Worm (Caenorhabditis elegans) whole organism, early embryonic: ENCODE data around the gene gnrr-3.

Experiments used
- B0310.2 ChIP-seq: sonication (generic microtip); optimal IDR thresholded peaks from 2 replicates; lab custom pipeline; 2016; ENCODE audit warnings: mild to moderate bottlenecking, missing genetic modification characterization, missing compliant biosample characterization
- F13C5.2 ChIP-seq: sonication (generic microtip); optimal IDR thresholded peaks from 2 replicates; lab custom pipeline; 2017; ENCODE audit warnings: mild to moderate bottlenecking, missing genetic modification characterization, inconsistent platforms, missing compliant biosample characterization
- aly-1 ChIP-seq: sonication (generic microtip); optimal IDR thresholded peaks from 2 replicates; lab custom pipeline; 2016; ENCODE audit warnings: missing genetic modification characterization, missing compliant biosample characterization
- ama-1 ChIP-seq: fragments of 150-350 bp; optimal IDR thresholded peaks from 2 replicates; lab custom pipeline; 2014
- ceh-13 ChIP-seq: fragments of 200-800 bp; sonication (Bioruptor generic); optimal IDR thresholded peaks from 2 replicates; lab custom pipeline; 2018; ENCODE audit warnings: mild to moderate bottlenecking, missing genetic modification characterization, missing compliant biosample characterization
- ceh-36 ChIP-seq: sonication (generic microtip); optimal IDR thresholded peaks from 2 replicates; lab custom pipeline; 2016; ENCODE audit warnings: missing genetic modification characterization, inconsistent platforms, missing compliant biosample characterization
- ets-7 ChIP-seq: sonication (generic microtip); optimal IDR thresholded peaks from 2 replicates; lab custom pipeline; 2016; ENCODE audit warnings: missing genotype, missing genetic modification characterization, missing compliant biosample characterization
- flt-1 ChIP-seq: fragments of 200-800 bp; sonication (Bioruptor generic); IDR thresholded peaks from 2 replicates; pipeline ENCODE4 v1.3.6; 2022; ENCODE audit warnings: missing genetic modification characterization, missing compliant biosample characterization
- hmbx-1 ChIP-seq: sonication (generic microtip); optimal IDR thresholded peaks from 2 replicates; lab custom pipeline; 2016; ENCODE audit warnings: mild to moderate bottlenecking, missing genetic modification characterization, missing compliant biosample characterization
- hmg-4 ChIP-seq: fragments of 200-800 bp; sonication (Bioruptor generic); optimal IDR thresholded peaks from 2 replicates; lab custom pipeline; 2018; ENCODE audit warnings: mild to moderate bottlenecking, missing genetic modification characterization, missing compliant biosample characterization
- hnd-1 ChIP-seq: sonication (generic microtip); optimal IDR thresholded peaks from 2 replicates; lab custom pipeline; 2016; ENCODE audit warnings: missing genetic modification characterization, missing compliant biosample characterization
- pes-1 ChIP-seq: fragments of 200-800 bp; sonication (Bioruptor generic); IDR thresholded peaks from 2 replicates; pipeline ENCODE4 v1.3.6; 2022; ENCODE audit warnings: missing genetic modification reagents, missing genetic modification characterization, missing compliant biosample characterization
- scrt-1 ChIP-seq: fragments of 200-800 bp; sonication (Bioruptor generic); IDR thresholded peaks from 2 replicates; pipeline ENCODE4 v1.3.6; 2022; ENCODE audit warnings: missing genetic modification characterization, missing compliant biosample characterization
- sea-1 ChIP-seq: fragments of 200-800 bp; sonication (Bioruptor generic); conservative IDR thresholded peaks from 2 replicates; pipeline ENCODE4 v1.3.6; 2022; ENCODE audit warnings: missing genetic modification characterization, missing compliant biosample characterization
- tbx-11 ChIP-seq: fragments of 200-800 bp; sonication (Bioruptor generic); IDR thresholded peaks from 2 replicates; pipeline ENCODE4 v1.3.6; 2022; ENCODE audit warnings: missing genetic modification characterization, missing compliant biosample characterization
- tbx-37 ChIP-seq: fragments of 200-800 bp; sonication (Bioruptor generic); conservative IDR thresholded peaks from 2 replicates; pipeline ENCODE4 v1.3.6; 2022; ENCODE audit warnings: missing genetic modification reagents, missing genetic modification characterization, missing compliant biosample characterization
- tra-4 ChIP-seq: sonication (generic microtip); optimal IDR thresholded peaks from 2 replicates; lab custom pipeline; 2017; ENCODE audit warnings: missing genetic modification characterization, missing compliant biosample characterization

Gene gnrr-3

ce11 chrX:10049160-10049559 is at the start of gene gnrr-3:
Gene gnrr-3 (plus strand): TSS chrX:10049460.
- TF ChIP-seq hmg-4 (GFP tag; lab: Kevin White, UChicago) (no peak), sea-1 (GFP tag; lab: Robert Waterston, UW) (no peak), hnd-1 (tag; lab: Kevin White, UChicago) (no peak), flt-1 (GFP tag; lab: Robert Waterston, UW) (no peak), B0310.2 (tag; lab: Kevin White, UChicago) (no peak), pes-1 (no peak), aly-1 (tag; lab: Kevin White, UChicago) (no peak), scrt-1 (GFP tag; lab: Robert Waterston, UW) (no peak), ama-1 (lab: Kevin White, UChicago) (no peak), F13C5.2 (no peak)

DNA sequence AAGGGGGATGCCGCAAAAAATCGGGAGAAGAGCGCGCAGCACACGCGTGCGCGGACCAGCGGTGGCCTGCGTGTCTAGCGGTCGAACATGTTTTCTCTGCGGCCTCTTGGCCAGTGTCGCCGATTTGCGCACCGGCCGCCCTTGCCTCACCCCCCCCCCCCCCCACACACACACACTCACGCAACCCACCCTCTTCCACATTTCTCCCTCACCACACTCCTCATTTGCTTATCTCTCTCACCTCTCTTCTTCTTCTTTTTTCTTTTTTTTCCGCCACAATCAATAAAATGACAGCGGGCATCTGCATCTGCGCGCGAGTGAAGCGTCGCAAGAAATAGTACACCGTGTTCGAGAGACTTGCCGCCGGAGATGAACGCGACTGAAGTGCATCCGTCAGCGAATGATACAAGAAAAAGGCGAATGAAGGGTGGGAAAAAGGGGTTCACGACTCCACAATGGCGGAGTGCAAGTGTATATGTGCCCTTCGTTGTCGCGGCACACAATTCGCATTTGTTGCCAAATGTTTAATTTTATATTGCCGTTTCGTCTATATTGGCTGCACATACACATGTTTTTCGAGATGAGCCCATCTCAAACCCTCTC is 49.6 kb upstream of the gnrr-3 start:
- TF ChIP-seq pes-1 (0 out of 2 replicates have a peak, but pooled peaks have one; percentile 43), tra-4 (tag; lab: Kevin White, UChicago) (no peak), flt-1 (GFP tag; lab: Robert Waterston, UW) (no peak), ets-7 (no peak), tbx-11 (GFP tag; lab: Robert Waterston, UW) (no peak), ama-1 (lab: Kevin White, UChicago) (no peak), hmbx-1 (tag; lab: Kevin White, UChicago) (no peak), ceh-13 (GFP tag; lab: Kevin White, UChicago) (no peak), hnd-1 (tag; lab: Kevin White, UChicago) (no peak), ceh-36 (no peak), sea-1 (GFP tag; lab: Robert Waterston, UW) (no peak), hmg-4 (GFP tag; lab: Kevin White, UChicago) (peak; percentile 94), F13C5.2 (peak; percentile 69), B0310.2 (tag; lab: Kevin White, UChicago) (peak; percentile 80), tbx-37 (GFP tag; lab: Robert Waterston, UW) (0 out of 2 replicates have a peak, but pooled peaks have one; percentile 5), scrt-1 (GFP tag; lab: Robert Waterston, UW) (no peak), aly-1 (tag; lab: Kevin White, UChicago) (no peak)

DNA sequence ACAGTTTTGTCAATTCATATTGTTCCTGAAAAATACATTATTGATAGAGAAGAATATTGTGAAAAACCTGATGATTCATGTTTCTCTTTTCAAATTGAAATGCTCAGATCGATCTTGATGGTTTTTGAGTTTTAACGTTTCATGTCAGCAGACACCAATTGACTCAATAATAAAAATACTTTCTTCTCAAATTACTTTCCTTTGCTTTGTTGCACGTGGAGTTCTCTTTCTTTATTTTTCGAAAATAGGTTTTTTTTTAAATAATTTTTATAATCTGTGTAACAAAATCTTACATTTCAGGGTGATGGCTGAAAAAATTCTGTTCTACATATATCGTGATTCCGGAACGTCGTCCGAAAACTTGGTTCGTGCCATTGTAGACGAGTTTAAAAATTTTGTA is 48.6 kb upstream of the gnrr-3 start, which contains the start of gene F19C6.2:
TSS of gene F19C6.2 (plus strand) at position 301 of the 400 bp plus-strand sequence.
- TF ChIP-seq aly-1 (tag; lab: Kevin White, UChicago), result no peak
- TF ChIP-seq tra-4 (tag; lab: Kevin White, UChicago), result no peak
- TF ChIP-seq ceh-36, result no peak
- TF ChIP-seq hmg-4 (GFP tag; lab: Kevin White, UChicago), result no peak
- no peak for TF ChIP-seq ceh-13 (GFP tag; lab: Kevin White, UChicago)
- no peak for TF ChIP-seq ama-1 (lab: Kevin White, UChicago)
- TF ChIP-seq pes-1, result no peak
- no peak for TF ChIP-seq sea-1 (GFP tag; lab: Robert Waterston, UW)
- TF ChIP-seq flt-1 (GFP tag; lab: Robert Waterston, UW), result no peak
- TF ChIP-seq scrt-1 (GFP tag; lab: Robert Waterston, UW), result no peak
- no peak for TF ChIP-seq tbx-11 (GFP tag; lab: Robert Waterston, UW)

- no peak for TF ChIP-seq ceh-36
- TF ChIP-seq B0310.2 (tag; lab: Kevin White, UChicago), result no peak
- no peak for TF ChIP-seq hnd-1 (tag; lab: Kevin White, UChicago)
- TF ChIP-seq scrt-1 (GFP tag; lab: Robert Waterston, UW), result no peak
Measured at ce11 chrX:10008664-10009063, 40.6 kb upstream of the gnrr-3 start, which contains the start of gene F19C6.3. Gene F19C6.3 (minus strand): TSS chrX:10008764.

ce11 chrX:10009985-10010384 is 39.3 kb upstream of the gnrr-3 start:
- TF ChIP-seq ama-1 (lab: Kevin White, UChicago), result no peak
- no peak for TF ChIP-seq tra-4 (tag; lab: Kevin White, UChicago)
- no peak for TF ChIP-seq F13C5.2
- TF ChIP-seq ceh-36, result no peak
- TF ChIP-seq aly-1 (tag; lab: Kevin White, UChicago), result no peak
- TF ChIP-seq pes-1, result no peak

DNA sequence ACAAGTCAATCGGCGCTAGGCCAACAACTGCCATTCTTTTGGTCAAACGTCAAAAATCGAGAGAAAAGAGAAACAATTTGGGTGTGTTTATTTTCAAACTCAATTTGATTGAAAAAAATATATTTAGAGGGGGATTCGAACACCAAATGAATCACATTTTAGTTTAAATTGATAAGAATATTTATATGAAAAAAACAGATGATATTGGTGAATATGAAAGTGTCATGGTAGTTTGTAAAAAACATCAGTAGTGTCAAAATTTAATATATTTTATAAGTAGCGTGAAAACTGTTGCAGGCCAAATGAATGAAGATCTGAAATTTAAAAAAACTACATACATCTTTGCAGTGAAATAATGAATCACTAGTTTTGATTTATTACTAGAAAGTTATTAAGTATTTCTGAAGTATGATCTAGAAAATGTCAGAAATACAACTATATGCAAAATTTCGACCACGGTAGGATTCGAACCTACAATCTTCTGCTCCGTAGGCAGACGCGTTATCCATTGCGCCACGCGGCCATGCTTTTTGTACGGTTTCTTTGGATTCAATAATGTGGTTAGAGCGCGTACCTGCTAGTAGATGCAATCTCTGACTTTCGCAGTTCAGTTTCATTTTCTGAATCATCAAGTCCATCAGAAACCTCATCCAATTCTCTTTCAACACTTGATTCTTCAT is 31.1 kb upstream of the gnrr-3 start, which contains the start of gene F19C6.4:
TSS of gene F19C6.4 (minus strand) at position 51 of the 680 bp plus-strand sequence.
- TF ChIP-seq ceh-36 (no peak), pes-1 (no peak), ets-7 (no peak), tbx-11 (GFP tag; lab: Robert Waterston, UW) (no peak), ama-1 (lab: Kevin White, UChicago) (no peak), flt-1 (GFP tag; lab: Robert Waterston, UW) (no peak), hnd-1 (tag; lab: Kevin White, UChicago) (no peak), tra-4 (tag; lab: Kevin White, UChicago) (no peak), aly-1 (tag; lab: Kevin White, UChicago) (no peak), B0310.2 (tag; lab: Kevin White, UChicago) (no peak), hmbx-1 (tag; lab: Kevin White, UChicago) (no peak)

DNA sequence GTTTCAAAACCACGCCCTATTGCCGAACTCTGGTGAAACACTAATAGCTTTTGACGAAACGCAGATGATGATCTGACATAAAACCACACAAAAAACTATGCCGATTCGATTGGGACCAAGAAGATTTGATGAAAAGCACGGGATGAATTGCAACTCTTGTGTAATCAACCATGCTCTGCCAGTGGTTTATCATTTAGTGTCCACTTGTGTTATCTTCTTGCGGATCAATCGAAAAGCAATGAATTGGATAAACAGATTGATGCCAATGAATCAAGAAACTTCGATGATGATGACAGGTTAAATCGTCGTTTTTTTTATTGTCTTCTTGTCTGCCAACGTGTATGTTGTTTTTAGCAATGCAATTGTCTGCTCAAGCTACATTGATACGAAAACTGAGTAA is 27.2 kb upstream of the gnrr-3 start, which contains the start of gene F42G10.1:
TSS of gene F42G10.1 (minus strand) at position 151 of the 400 bp plus-strand sequence.
- TF ChIP-seq hmbx-1 (tag; lab: Kevin White, UChicago) (no peak), hmg-4 (GFP tag; lab: Kevin White, UChicago) (no peak), tbx-11 (GFP tag; lab: Robert Waterston, UW) (no peak), B0310.2 (tag; lab: Kevin White, UChicago) (no peak), F13C5.2 (no peak), sea-1 (GFP tag; lab: Robert Waterston, UW) (no peak), pes-1 (no peak), scrt-1 (GFP tag; lab: Robert Waterston, UW) (no peak), flt-1 (GFP tag; lab: Robert Waterston, UW) (no peak), hnd-1 (tag; lab: Kevin White, UChicago) (no peak), ama-1 (lab: Kevin White, UChicago) (no peak), ceh-13 (GFP tag; lab: Kevin White, UChicago) (no peak), tra-4 (tag; lab: Kevin White, UChicago) (no peak), ceh-36 (no peak), aly-1 (tag; lab: Kevin White, UChicago) (no peak)
